Worm (Caenorhabditis elegans) whole organism, early embryonic: ENCODE data around the gene F18F11.4.

ENCODE experiments used
- aly-1 ChIP-seq: sonication (generic microtip); optimal IDR thresholded peaks from 2 replicates; lab custom pipeline; 2016; ENCODE audit warnings: missing genetic modification characterization, missing compliant biosample characterization
- ama-1 ChIP-seq: fragments of 150-350 bp; optimal IDR thresholded peaks from 2 replicates; lab custom pipeline; 2014
- ceh-13 ChIP-seq: fragments of 200-800 bp; sonication (Bioruptor generic); optimal IDR thresholded peaks from 2 replicates; lab custom pipeline; 2018; ENCODE audit warnings: mild to moderate bottlenecking, missing genetic modification characterization, missing compliant biosample characterization
- ets-7 ChIP-seq: sonication (generic microtip); optimal IDR thresholded peaks from 2 replicates; lab custom pipeline; 2016; ENCODE audit warnings: missing genotype, missing genetic modification characterization, missing compliant biosample characterization
- pes-1 ChIP-seq: fragments of 200-800 bp; sonication (Bioruptor generic); IDR thresholded peaks from 2 replicates; pipeline ENCODE4 v1.3.6; 2022; ENCODE audit warnings: missing genetic modification reagents, missing genetic modification characterization, missing compliant biosample characterization
- scrt-1 ChIP-seq: fragments of 200-800 bp; sonication (Bioruptor generic); IDR thresholded peaks from 2 replicates; pipeline ENCODE4 v1.3.6; 2022; ENCODE audit warnings: missing genetic modification characterization, missing compliant biosample characterization
- tbx-11 ChIP-seq: fragments of 200-800 bp; sonication (Bioruptor generic); IDR thresholded peaks from 2 replicates; pipeline ENCODE4 v1.3.6; 2022; ENCODE audit warnings: missing genetic modification characterization, missing compliant biosample characterization

DNA sequence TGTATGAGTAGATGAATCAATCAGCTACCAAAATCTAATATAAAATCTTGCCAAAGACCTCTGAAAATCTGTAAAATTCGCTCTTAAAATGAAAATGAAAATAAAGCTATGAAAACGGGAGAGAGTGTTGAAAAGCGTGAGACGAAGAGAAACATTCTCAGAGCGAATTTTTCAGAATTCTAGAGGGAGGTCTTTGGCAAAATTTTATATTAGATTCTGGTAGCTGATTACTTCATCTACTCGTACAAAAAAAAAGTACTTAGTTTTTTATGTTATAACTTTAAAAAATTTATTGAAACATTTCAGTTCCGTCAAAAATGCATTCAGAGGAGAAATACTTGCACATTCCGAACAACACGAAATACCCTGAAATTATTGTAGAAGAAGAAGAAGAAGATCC, 5.9 kb upstream of the F18F11.4 start, which contains the start of gene drl-1:
- TF ChIP-seq ceh-13 (GFP tag; lab: Kevin White, UChicago) (no peak), aly-1 (tag; lab: Kevin White, UChicago) (no peak), ama-1 (no peak), scrt-1 (GFP tag; lab: Robert Waterston, UW) (no peak), pes-1 (GFP tag; lab: Robert Waterston, UW) (no peak), ets-7 (tag; lab: Kevin White, UChicago) (no peak), tbx-11 (GFP tag; lab: Robert Waterston, UW) (no peak)
